Fruit fly (Drosophila melanogaster): Measurements from ENCODE around the gene tkv.
A peak's percentile ranks its signal among the peaks of the same experiment; 100 is the strongest.

Gene tkv

dm6 chr2L:5232967-5233909 is 37.9 kb downstream of the tkv start (continued):
- TF ChIP-seq CG8478 (optimal IDR thresholded peaks at IDR 0.05) (no peak), CG2678 (tag; optimal IDR thresholded peaks at IDR 0.05) (peak; percentile 43), bab2 (GFP tag; optimal IDR thresholded peaks at IDR 0.05) (no peak), pita (GFP tag; optimal IDR thresholded peaks at IDR 0.05) (no peak), CG1529 (GFP tag; optimal IDR thresholded peaks at IDR 0.05) (no peak), CG6654 (GFP tag; optimal IDR thresholded peaks at IDR 0.05) (no peak), kah (GFP tag; optimal IDR thresholded peaks at IDR 0.05) (no peak), CG12236 (GFP tag; optimal IDR thresholded peaks at IDR 0.05) (no peak), CG9727 (GFP tag; optimal IDR thresholded peaks at IDR 0.05) (no peak), CG1024 (GFP tag; IDR thresholded peaks at IDR 0.05) (no peak), CG6175 (GFP tag; IDR thresholded peaks at IDR 0.05) (no peak), Neu2 (GFP tag; optimal IDR thresholded peaks at IDR 0.05; ENCODE audit: borderline replicate concordance) (no peak), bsh (GFP tag; optimal IDR thresholded peaks at IDR 0.05) (no peak), chm (GFP tag; IDR thresholded peaks at IDR 0.05) (peak; percentile 54), Sin3A (optimal IDR thresholded peaks at IDR 0.05) (no peak), Mad (GFP tag; optimal IDR thresholded peaks at IDR 0.05) (no peak), CG4360 (GFP tag; IDR thresholded peaks at IDR 0.05) (no peak), stwl (tag; optimal IDR thresholded peaks at IDR 0.05) (no peak), Lhr (GFP tag; optimal IDR thresholded peaks at IDR 0.05) (no peak), CG12104 (GFP tag; optimal IDR thresholded peaks at IDR 0.05) (no peak), D19A (tag; optimal IDR thresholded peaks at IDR 0.05) (no peak), schlank (tag; optimal IDR thresholded peaks at IDR 0.05) (peak; percentile 14), ATbp (GFP tag; optimal IDR thresholded peaks at IDR 0.05) (peak; percentile 23), row (GFP tag; IDR thresholded peaks at IDR 0.05) (no peak), ken (GFP tag; IDR thresholded peaks at IDR 0.05) (no peak), Sry-δ (GFP tag; optimal IDR thresholded peaks at IDR 0.05) (no peak), CG16863 (GFP tag; optimal IDR thresholded peaks at IDR 0.05) (no peak), Atf-2 (GFP tag; optimal IDR thresholded peaks at IDR 0.05) (no peak), Antp (GFP tag; optimal IDR thresholded peaks at IDR 0.05) (no peak), CG7786 (GFP tag; optimal IDR thresholded peaks at IDR 0.05) (no peak), Blimp-1 (GFP tag; optimal IDR thresholded peaks at IDR 0.05) (no peak), CG7372 (GFP tag; IDR thresholded peaks at IDR 0.05) (no peak), CG6791 (GFP tag; IDR thresholded peaks at IDR 0.05; ENCODE audit: partially characterized antibody) (0 out of 3 replicates have a peak, but pooled peaks have one; percentile 24), GATAe (GFP tag; conservative IDR thresholded peaks at IDR 0.05) (peak; percentile 68), Sry-β (GFP tag; optimal IDR thresholded peaks at IDR 0.05) (no peak), CG10979 (tag; optimal IDR thresholded peaks at IDR 0.05) (no peak), zfh1 (GFP tag; IDR thresholded peaks at IDR 0.05) (no peak), Lim3 (GFP tag; IDR thresholded peaks at IDR 0.05) (no peak), lbe (GFP tag; optimal IDR thresholded peaks at IDR 0.05) (no peak), lov (optimal IDR thresholded peaks at IDR 0.05) (no peak), lov (GFP tag; IDR thresholded peaks at IDR 0.05) (no peak), CHES-1-like (GFP tag; optimal IDR thresholded peaks at IDR 0.05) (no peak), Dek (tag; optimal IDR thresholded peaks at IDR 0.05) (no peak), Gsc (GFP tag; IDR thresholded peaks at IDR 0.05) (no peak), gt (GFP tag; IDR thresholded peaks at IDR 0.05) (no peak), CG1602 (GFP tag; optimal IDR thresholded peaks at IDR 0.05) (no peak), vnd (GFP tag; IDR thresholded peaks at IDR 0.05; ENCODE audit: partially characterized antibody) (peak; percentile 57; the same call in 2 of the 3 replicates), fd96Cb (tag; optimal IDR thresholded peaks at IDR 0.05) (no peak), mld (GFP tag; IDR thresholded peaks at IDR 0.05; ENCODE audit: partially characterized antibody) (0 out of 3 replicates have a peak, but pooled peaks have one; percentile 21), CG18619 (GFP tag; optimal IDR thresholded peaks at IDR 0.05) (no peak)
